Fruit fly (Drosophila melanogaster) whole organism, adult: ENCODE data around the gene CG1774.

Experiments used
- CG11617 ChIP-seq: fragments of 200-800 bp; sonication (Bioruptor generic); optimal IDR thresholded peaks from 2 replicates; lab custom pipeline; 2017; ENCODE audit warnings: mild to moderate bottlenecking, missing biosample characterization, missing genetic modification reagents, missing genetic modification characterization
- CG12768 ChIP-seq: fragments of 200-800 bp; sonication (Bioruptor generic); optimal IDR thresholded peaks from 2 replicates; lab custom pipeline; 2017; ENCODE audit warnings: missing biosample characterization, missing genetic modification characterization, mild to moderate bottlenecking, moderate library complexity, missing genetic modification reagents
- CG14711 ChIP-seq: fragments of 200-800 bp; sonication (Bioruptor generic); optimal IDR thresholded peaks from 2 replicates; lab custom pipeline; 2018; ENCODE audit warnings: missing biosample characterization, mild to moderate bottlenecking, missing genetic modification characterization, moderate library complexity
- CG1620 ChIP-seq: fragments of 200-800 bp; sonication (Bioruptor generic); optimal IDR thresholded peaks from 2 replicates; lab custom pipeline; 2016; ENCODE audit warnings: missing biosample characterization, missing genetic modification characterization
- CG33017 ChIP-seq: fragments of 200-800 bp; sonication (Bioruptor generic); optimal IDR thresholded peaks from 2 replicates; lab custom pipeline; 2018; ENCODE audit warnings: missing biosample characterization, mild to moderate bottlenecking, missing genetic modification characterization, moderate library complexity
- CG5204 ChIP-seq: fragments of 200-800 bp; sonication (Bioruptor generic); optimal IDR thresholded peaks from 2 replicates; lab custom pipeline; 2016; ENCODE audit warnings: missing biosample characterization, missing genetic modification characterization
- CG7045 ChIP-seq: fragments of 200-800 bp; sonication (Bioruptor generic); optimal IDR thresholded peaks from 2 replicates; lab custom pipeline; 2017; ENCODE audit warnings: missing biosample characterization, mild to moderate bottlenecking, missing genetic modification characterization
- CG7101 ChIP-seq: fragments of 200-800 bp; sonication (Bioruptor generic); optimal IDR thresholded peaks from 2 replicates; lab custom pipeline; 2018; ENCODE audit warnings: missing biosample characterization, mild to moderate bottlenecking, missing genetic modification characterization, moderate library complexity
- Clk ChIP-seq: fragments of 200-800 bp; sonication (Bioruptor generic); optimal IDR thresholded peaks from 2 replicates; lab custom pipeline; 2017; ENCODE audit warnings: missing biosample characterization, missing genetic modification characterization
- Crg-1 ChIP-seq: fragments of 200-800 bp; sonication (Bioruptor generic); optimal IDR thresholded peaks from 2 replicates; lab custom pipeline; 2016; ENCODE audit warnings: missing biosample characterization, missing genetic modification characterization
- Hr96 ChIP-seq: fragments of 200-800 bp; sonication (Bioruptor generic); optimal IDR thresholded peaks from 2 replicates; lab custom pipeline; 2016; ENCODE audit warnings: missing biosample characterization, missing genetic modification characterization
- Mnt ChIP-seq: fragments of 200-800 bp; sonication (Bioruptor generic); optimal IDR thresholded peaks from 2 replicates; lab custom pipeline; 2016; ENCODE audit warnings: missing biosample characterization, mild to moderate bottlenecking, missing genetic modification characterization
- bab1 ChIP-seq: fragments of 200-800 bp; sonication (Bioruptor generic); optimal IDR thresholded peaks from 3 replicates; lab custom pipeline; 2019; ENCODE audit warnings: missing biosample characterization, mild to moderate bottlenecking, missing genetic modification characterization, moderate library complexity
- cic ChIP-seq: fragments of 200-800 bp; sonication (Bioruptor generic); optimal IDR thresholded peaks from 2 replicates; lab custom pipeline; 2017; ENCODE audit warnings: missing biosample characterization, mild to moderate bottlenecking, missing genetic modification characterization, moderate library complexity
- cnc ChIP-seq, 2 experiments: fragments of >200 bp; optimal IDR thresholded peaks; 2 replicates each; lab custom pipeline; 2017
- kay ChIP-seq: fragments of 200-800 bp; sonication (Bioruptor generic); peaks from one replicate; lab custom pipeline; 2016; ENCODE audit warnings: missing biosample characterization, missing genetic modification characterization, borderline replicate concordance
- ovo ChIP-seq: fragments of 200-800 bp; sonication (Bioruptor generic); optimal IDR thresholded peaks from 2 replicates; lab custom pipeline; 2016; ENCODE audit warnings: missing biosample characterization, missing genetic modification characterization
- pad ChIP-seq: fragments of 200-800 bp; sonication (Bioruptor generic); optimal IDR thresholded peaks from 3 replicates; lab custom pipeline; 2017; ENCODE audit warnings: missing biosample characterization, missing genetic modification characterization, mild to moderate bottlenecking, moderate library complexity, missing genetic modification reagents
- tj ChIP-seq: fragments of 200-800 bp; sonication (Bioruptor generic); optimal IDR thresholded peaks from 3 replicates; lab custom pipeline; 2017; ENCODE audit warnings: missing biosample characterization, mild to moderate bottlenecking, missing genetic modification characterization, moderate library complexity
- toe ChIP-seq: fragments of 200-800 bp; sonication (Bioruptor generic); optimal IDR thresholded peaks from 2 replicates; lab custom pipeline; 2016; ENCODE audit warnings: missing biosample characterization, missing genetic modification characterization

The CG1774 gene

DNA sequence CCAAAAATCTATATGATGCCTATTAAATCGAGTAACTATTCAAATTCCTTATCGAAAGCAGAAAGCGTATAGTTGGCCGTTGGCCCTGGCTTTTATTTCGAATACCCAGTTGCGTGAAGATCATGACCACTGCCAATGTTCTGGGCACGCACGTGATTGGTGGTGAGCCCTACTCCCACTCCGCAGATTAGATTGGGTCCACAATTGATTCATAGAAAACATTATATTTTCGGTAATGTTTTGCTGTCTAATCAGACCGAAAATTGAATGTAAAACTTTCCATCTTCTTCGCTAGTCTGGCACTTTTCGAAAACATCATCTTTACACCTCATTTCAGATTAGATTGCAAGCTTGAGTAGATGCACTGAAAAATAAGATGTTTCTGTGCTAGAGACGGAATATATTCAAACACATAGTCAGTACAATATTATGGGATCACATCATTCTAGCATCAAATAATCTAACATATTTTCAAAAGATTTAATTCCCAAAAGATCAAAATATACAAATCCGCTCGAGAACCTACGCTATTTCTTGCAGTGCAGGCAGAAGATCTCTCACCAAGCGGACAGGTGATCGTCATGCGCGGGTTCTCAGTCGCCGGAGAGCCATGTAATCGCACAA is at the start of gene CG1774:
Gene CG1774 (plus strand): TSS at position 548 of the 624 bp plus-strand sequence.
- TF ChIP-seq Hr96 (GFP tag; lab: Kevin White, UChicago) (peak; percentile 96), pad (GFP tag; lab: Kevin White, UChicago) (peak; percentile 74), CG7101 (peak; percentile 96), cnc (optimal IDR thresholded peaks at IDR 0.05; lab: Kevin White, UChicago) (no peak), Clk (GFP tag; lab: Kevin White, UChicago) (peak; percentile 85), Crg-1 (GFP tag; lab: Kevin White, UChicago) (peak; percentile 77), CG5204 (GFP tag; lab: Kevin White, UChicago) (no peak), bab1 (peak; percentile 94), kay (GFP tag; lab: Kevin White, UChicago) (peak; percentile 97), CG33017 (tag; lab: Kevin White, UChicago) (peak; percentile 97), CG1620 (GFP tag; lab: Kevin White, UChicago) (peak; percentile 78), ovo (GFP tag; lab: Kevin White, UChicago) (peak; percentile 46), tj (GFP tag; lab: Kevin White, UChicago) (peak; percentile 86), CG7045 (GFP tag; lab: Kevin White, UChicago) (peak; percentile 91), cic (GFP tag; lab: Kevin White, UChicago) (peak; percentile 93), toe (GFP tag; lab: Kevin White, UChicago) (no peak), CG11617 (peak; percentile 97), CG14711 (tag; lab: Kevin White, UChicago) (peak; percentile 90), Mnt (GFP tag; lab: Kevin White, UChicago) (peak; percentile 91), CG12768 (GFP tag; lab: Kevin White, UChicago) (peak; percentile 97)

DNA sequence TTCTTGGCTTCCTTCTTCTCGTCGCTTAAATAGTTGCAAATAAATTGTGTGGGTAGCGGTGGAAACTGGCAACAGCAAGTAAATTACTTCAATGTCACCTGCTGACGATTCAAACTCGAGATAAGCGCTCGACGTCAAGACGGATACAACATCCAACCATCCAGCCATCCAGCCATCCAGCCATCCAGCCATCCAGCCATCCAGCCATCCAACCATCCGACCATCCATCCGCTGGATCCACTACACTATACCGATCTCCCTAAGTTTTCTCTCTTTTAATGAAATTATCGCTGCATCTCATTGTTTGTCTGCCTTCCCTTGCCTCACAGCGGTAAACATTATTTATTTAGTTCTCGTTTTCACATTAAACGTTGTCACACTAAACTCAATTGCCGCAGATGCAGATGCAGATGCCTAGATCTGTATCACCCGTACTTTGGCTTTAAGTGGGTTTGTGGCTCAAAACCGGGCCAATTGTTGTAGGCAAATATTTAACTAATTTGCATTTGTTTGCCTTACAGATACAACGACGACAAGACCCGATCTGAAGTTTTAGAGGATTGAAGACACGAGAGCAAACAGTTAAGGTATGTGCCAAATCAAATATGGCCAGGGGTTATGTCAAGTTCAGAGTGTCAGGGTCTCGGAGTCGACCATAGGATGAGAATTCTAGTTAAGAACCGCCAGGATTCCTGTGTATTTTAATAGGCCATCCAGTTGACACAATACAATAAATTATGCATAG is 43.7 kb upstream of the CG1774 start:
- TF ChIP-seq Hr96 (GFP tag; lab: Kevin White, UChicago), result no peak
- no peak for TF ChIP-seq pad (GFP tag; lab: Kevin White, UChicago)
- no peak for TF ChIP-seq kay (GFP tag; lab: Kevin White, UChicago)
- TF ChIP-seq CG7101, result no peak
- no peak for TF ChIP-seq bab1
- TF ChIP-seq tj (GFP tag; lab: Kevin White, UChicago), result no peak
- TF ChIP-seq CG7045 (GFP tag; lab: Kevin White, UChicago), result no peak
- TF ChIP-seq Clk (GFP tag; lab: Kevin White, UChicago), result no peak
- TF ChIP-seq Mnt (GFP tag; lab: Kevin White, UChicago), result no peak
- TF ChIP-seq CG14711 (tag; lab: Kevin White, UChicago), result no peak
- TF ChIP-seq CG11617, result no peak
- TF ChIP-seq CG12768 (GFP tag; lab: Kevin White, UChicago), result no peak
- no peak for TF ChIP-seq CG1620 (GFP tag; lab: Kevin White, UChicago)
- no peak for TF ChIP-seq toe (GFP tag; lab: Kevin White, UChicago)
- TF ChIP-seq cic (GFP tag; lab: Kevin White, UChicago), result no peak
- no peak for TF ChIP-seq ovo (GFP tag; lab: Kevin White, UChicago)
- no peak for TF ChIP-seq CG5204 (GFP tag; lab: Kevin White, UChicago)

DNA sequence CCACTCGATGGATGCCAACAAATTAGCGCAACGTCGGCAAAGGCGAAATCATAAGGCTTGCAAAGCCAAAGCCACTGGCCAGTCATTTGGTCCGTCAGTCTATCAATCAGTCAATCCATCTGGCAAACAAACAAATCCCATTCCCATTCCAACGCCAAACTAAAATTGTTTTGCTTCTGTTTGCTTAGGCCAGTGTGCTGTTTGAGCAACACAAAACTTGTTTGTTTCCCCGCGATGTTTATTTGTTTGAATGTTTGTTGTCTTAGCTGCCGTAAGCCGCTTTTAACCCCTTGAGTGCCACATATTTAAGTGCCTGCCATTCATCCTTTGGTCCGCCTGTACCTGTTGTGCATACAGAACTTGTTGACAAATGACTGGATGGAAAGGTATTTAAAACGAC is 41.7 kb upstream of the CG1774 start:
- no peak for TF ChIP-seq cic (GFP tag; lab: Kevin White, UChicago)
- no peak for TF ChIP-seq CG7045 (GFP tag; lab: Kevin White, UChicago)
- no peak for TF ChIP-seq CG33017 (tag; lab: Kevin White, UChicago)
- TF ChIP-seq ovo (GFP tag; lab: Kevin White, UChicago), result no peak
- no peak for TF ChIP-seq CG14711 (tag; lab: Kevin White, UChicago)
- no peak for TF ChIP-seq pad (GFP tag; lab: Kevin White, UChicago)
- TF ChIP-seq Crg-1 (GFP tag; lab: Kevin White, UChicago), result no peak
- TF ChIP-seq CG12768 (GFP tag; lab: Kevin White, UChicago), result no peak
- no peak for TF ChIP-seq CG1620 (GFP tag; lab: Kevin White, UChicago)
- TF ChIP-seq CG5204 (GFP tag; lab: Kevin White, UChicago), result no peak
- TF ChIP-seq Clk (GFP tag; lab: Kevin White, UChicago), result no peak
- no peak for TF ChIP-seq Mnt (GFP tag; lab: Kevin White, UChicago)
- TF ChIP-seq toe (GFP tag; lab: Kevin White, UChicago), result no peak
- no peak for TF ChIP-seq tj (GFP tag; lab: Kevin White, UChicago)
- no peak for TF ChIP-seq CG7101
- TF ChIP-seq Hr96 (GFP tag; lab: Kevin White, UChicago), result no peak
- TF ChIP-seq CG11617, result no peak
- TF ChIP-seq kay (GFP tag; lab: Kevin White, UChicago), result no peak
- no peak for TF ChIP-seq cnc (optimal IDR thresholded peaks at IDR 0.05; lab: Kevin White, UChicago)

DNA sequence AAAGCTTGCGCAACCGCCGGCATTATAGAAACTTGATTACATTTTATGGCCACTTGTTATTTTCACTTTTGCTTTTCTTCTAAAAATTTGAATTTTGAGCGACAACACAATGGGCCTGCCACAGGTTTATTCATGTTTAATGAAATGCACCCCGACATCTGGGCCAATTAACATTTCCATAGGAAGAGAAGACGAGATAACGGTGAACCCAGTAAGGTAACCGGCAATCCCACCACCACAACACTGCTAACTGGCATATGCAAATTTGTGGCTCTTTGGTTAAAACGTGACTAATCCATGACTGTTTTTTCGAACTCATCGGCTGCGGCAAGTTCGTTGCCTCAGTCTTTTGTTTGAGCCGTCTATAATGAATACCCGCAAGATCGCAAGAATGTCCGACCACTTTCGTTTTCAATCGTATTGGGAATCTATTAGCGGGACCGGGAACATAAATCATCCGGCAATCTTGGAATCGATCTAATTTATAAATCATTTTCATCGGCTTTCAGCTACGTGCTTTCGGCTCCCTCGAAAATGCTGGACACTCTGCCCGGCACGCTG is 33.8 kb upstream of the CG1774 start:
- TF ChIP-seq Crg-1 (GFP tag; lab: Kevin White, UChicago) (no peak), ovo (GFP tag; lab: Kevin White, UChicago) (no peak), toe (GFP tag; lab: Kevin White, UChicago) (no peak), CG1620 (GFP tag; lab: Kevin White, UChicago) (no peak), Hr96 (GFP tag; lab: Kevin White, UChicago) (no peak), CG7101 (no peak), Mnt (GFP tag; lab: Kevin White, UChicago) (no peak), tj (GFP tag; lab: Kevin White, UChicago) (no peak), CG7045 (GFP tag; lab: Kevin White, UChicago) (no peak), pad (GFP tag; lab: Kevin White, UChicago) (no peak), CG5204 (GFP tag; lab: Kevin White, UChicago) (no peak), cnc (optimal IDR thresholded peaks at IDR 0.05; lab: Kevin White, UChicago) (no peak)
